ENCODE assay signal across 6 fruit fly cellular contexts in genomic region chr3L:21839720-21840641, dm6.
A peak's percentile ranks its signal among the peaks of the same experiment; 100 is the strongest.
TF ChIP-seq lines count a peak whose summit lies in the region.

No protein-coding gene starts in this region.

- peak; percentile 63 for TF ChIP-seq CTCF in whole organism, embryonic (GFP tag; optimal IDR thresholded peaks at IDR 0.05; lab: Kevin White, UChicago)

TF ChIP-seq in whole organism, 6 proteins besides CTCF, POLR2A, EP300 and RAD21:
- TF ChIP-seq psq (optimal IDR thresholded peaks at IDR 0.05; lab: Kevin White, UChicago) (no peak), EcR (GFP tag; optimal IDR thresholded peaks at IDR 0.05; lab: Kevin White, UChicago) (no peak), pan (optimal IDR thresholded peaks at IDR 0.05; lab: Kevin White, UChicago) (peak; percentile 2), Dll (optimal IDR thresholded peaks at IDR 0.05; lab: Kevin White, UChicago) (no peak), CG8478 (optimal IDR thresholded peaks at IDR 0.05; lab: Kevin White, UChicago) (no peak), usp (GFP tag; optimal IDR thresholded peaks at IDR 0.05; lab: Kevin White, UChicago) (no peak)

TF ChIP-seq in whole organism, adult, 20 proteins besides CTCF, POLR2A, EP300 and RAD21 (continues in another document):
- peak; percentile 90 for TF ChIP-seq kay (GFP tag; lab: Kevin White, UChicago; ENCODE audit: borderline replicate concordance)
- TF ChIP-seq bab1 (GFP tag; optimal IDR thresholded peaks at IDR 0.05; lab: Kevin White, UChicago), result peak; percentile 91
- TF ChIP-seq CG5204 (GFP tag; optimal IDR thresholded peaks at IDR 0.05; lab: Kevin White, UChicago), result peak; percentile 88
- TF ChIP-seq Crg-1 (GFP tag; optimal IDR thresholded peaks at IDR 0.05; lab: Kevin White, UChicago), result peak; percentile 66
- peak; percentile 80 for TF ChIP-seq CG7101 (tag; optimal IDR thresholded peaks at IDR 0.05; lab: Kevin White, UChicago)
- peak; percentile 78 for TF ChIP-seq CG33017 (tag; optimal IDR thresholded peaks at IDR 0.05; lab: Kevin White, UChicago)
- peak; percentile 89 for TF ChIP-seq CG7045 (GFP tag; optimal IDR thresholded peaks at IDR 0.05; lab: Kevin White, UChicago)
- TF ChIP-seq cnc (optimal IDR thresholded peaks at IDR 0.05; lab: Kevin White, UChicago), result no peak
- peak; percentile 82 for TF ChIP-seq Hr96 (GFP tag; optimal IDR thresholded peaks at IDR 0.05; lab: Kevin White, UChicago)
- peak; percentile 10 for TF ChIP-seq cic (GFP tag; optimal IDR thresholded peaks at IDR 0.05; lab: Kevin White, UChicago)
- peak; percentile 3 for TF ChIP-seq ovo (GFP tag; optimal IDR thresholded peaks at IDR 0.05; lab: Kevin White, UChicago)
- TF ChIP-seq CG1620 (GFP tag; optimal IDR thresholded peaks at IDR 0.05; lab: Kevin White, UChicago), result peak; percentile 56
- no peak for TF ChIP-seq pad (GFP tag; optimal IDR thresholded peaks at IDR 0.05; lab: Kevin White, UChicago)
- TF ChIP-seq Clk (GFP tag; optimal IDR thresholded peaks at IDR 0.05; lab: Kevin White, UChicago), result peak; percentile 81
- peak; percentile 79 for TF ChIP-seq CG12768 (GFP tag; optimal IDR thresholded peaks at IDR 0.05; lab: Kevin White, UChicago)
- TF ChIP-seq tj (GFP tag; optimal IDR thresholded peaks at IDR 0.05; lab: Kevin White, UChicago), result peak; percentile 96
- peak; percentile 48 for TF ChIP-seq Mnt (GFP tag; optimal IDR thresholded peaks at IDR 0.05; lab: Kevin White, UChicago)

TF ChIP-seq in whole organism, embryonic, 481 proteins besides CTCF, POLR2A, EP300 and RAD21 (continues in another document):
- TF ChIP-seq CG11398 (GFP tag; optimal IDR thresholded peaks at IDR 0.05; lab: Kevin White, UChicago) (peak; percentile 88), pfk (GFP tag; optimal IDR thresholded peaks at IDR 0.05; lab: Kevin White, UChicago) (peak; percentile 14), CG33213 (GFP tag; optimal IDR thresholded peaks at IDR 0.05; lab: Kevin White, UChicago) (peak; percentile 94), Meics (GFP tag; optimal IDR thresholded peaks at IDR 0.05; lab: Kevin White, UChicago) (peak; percentile 94), gro (GFP tag; optimal IDR thresholded peaks at IDR 0.05; lab: Kevin White, UChicago) (peak; percentile 96), CG17612 (GFP tag; IDR thresholded peaks at IDR 0.05; lab: Robert Waterston, UW) (peak; percentile 85), YL-1 (GFP tag; optimal IDR thresholded peaks at IDR 0.05; lab: Kevin White, UChicago) (peak; percentile 63), CG7357 (GFP tag; IDR thresholded peaks at IDR 0.05; lab: Robert Waterston, UW) (peak; percentile 82; the same call in 2 of the 3 replicates), CG7745 (tag; optimal IDR thresholded peaks at IDR 0.05; lab: Kevin White, UChicago) (no peak), CG30403 (GFP tag; optimal IDR thresholded peaks at IDR 0.05; lab: Kevin White, UChicago) (peak; percentile 95), CG13296 (GFP tag; optimal IDR thresholded peaks at IDR 0.05; lab: Kevin White, UChicago) (peak; percentile 94), CG14050 (GFP tag; IDR thresholded peaks at IDR 0.05; lab: Robert Waterston, UW) (peak; percentile 74), ara (GFP tag; IDR thresholded peaks at IDR 0.05; lab: Robert Waterston, UW) (peak; percentile 90), CG13894 (tag; optimal IDR thresholded peaks at IDR 0.05; lab: Kevin White, UChicago) (peak; percentile 75), MESR4 (GFP tag; optimal IDR thresholded peaks at IDR 0.05; lab: Kevin White, UChicago) (peak; percentile 4), tup (GFP tag; optimal IDR thresholded peaks at IDR 0.05; lab: Kevin White, UChicago) (peak; percentile 85), shn (GFP tag; optimal IDR thresholded peaks at IDR 0.05; lab: Kevin White, UChicago) (peak; percentile 90)

TF ChIP-seq in whole organism, prepupa, 60 proteins besides CTCF, POLR2A, EP300 and RAD21 (continues in another document):
- TF ChIP-seq acj6 (GFP tag; optimal IDR thresholded peaks at IDR 0.05; lab: Kevin White, UChicago), result peak; percentile 96
- TF ChIP-seq fd85E (GFP tag; optimal IDR thresholded peaks at IDR 0.05; lab: Kevin White, UChicago), result peak; percentile 90
- TF ChIP-seq Sox15 (GFP tag; optimal IDR thresholded peaks at IDR 0.05; lab: Kevin White, UChicago), result peak; percentile 95
- TF ChIP-seq spab (GFP tag; optimal IDR thresholded peaks at IDR 0.05; lab: Kevin White, UChicago), result peak; percentile 95
- TF ChIP-seq Hr4 (GFP tag; optimal IDR thresholded peaks at IDR 0.05; lab: Kevin White, UChicago), result peak; percentile 98
- peak; percentile 98 for TF ChIP-seq lz (GFP tag; optimal IDR thresholded peaks at IDR 0.05; lab: Kevin White, UChicago)
- peak; percentile 92 for TF ChIP-seq CG11902 (GFP tag; optimal IDR thresholded peaks at IDR 0.05; lab: Kevin White, UChicago)
- TF ChIP-seq CG8632 (GFP tag; optimal IDR thresholded peaks at IDR 0.05; lab: Kevin White, UChicago), result peak; percentile 95
- peak; percentile 99 for TF ChIP-seq svp (GFP tag; lab: Kevin White, UChicago)
- TF ChIP-seq pdm3 (GFP tag; optimal IDR thresholded peaks at IDR 0.05; lab: Kevin White, UChicago), result peak; percentile 97
- peak; percentile 83 for TF ChIP-seq CG11294 (GFP tag; IDR thresholded peaks at IDR 0.05; lab: Robert Waterston, UW)
- TF ChIP-seq CG7368 (GFP tag; optimal IDR thresholded peaks at IDR 0.05; lab: Kevin White, UChicago), result peak; percentile 94
- peak; percentile 96 for TF ChIP-seq Ets21C (GFP tag; optimal IDR thresholded peaks at IDR 0.05; lab: Kevin White, UChicago)
- TF ChIP-seq dac (GFP tag; optimal IDR thresholded peaks at IDR 0.05; lab: Kevin White, UChicago), result peak; percentile 95
- TF ChIP-seq CG31627 (GFP tag; optimal IDR thresholded peaks at IDR 0.05; lab: Kevin White, UChicago), result peak; percentile 97
- TF ChIP-seq Lpt (GFP tag; optimal IDR thresholded peaks at IDR 0.05; lab: Kevin White, UChicago), result peak; percentile 95
- TF ChIP-seq achi (GFP tag; optimal IDR thresholded peaks at IDR 0.05; lab: Kevin White, UChicago), result peak; percentile 95
- peak; percentile 96 for TF ChIP-seq CG15336 (GFP tag; IDR thresholded peaks at IDR 0.05; lab: Robert Waterston, UW)
- peak; percentile 96 for TF ChIP-seq OdsH (GFP tag; optimal IDR thresholded peaks at IDR 0.05; lab: Kevin White, UChicago)

TF ChIP-seq in whole organism, pupa, 21 proteins besides CTCF, POLR2A, EP300 and RAD21 (continues in another document):
- TF ChIP-seq CG8301 (tag; optimal IDR thresholded peaks at IDR 0.05; lab: Kevin White, UChicago) (peak; percentile 96), gl (tag; optimal IDR thresholded peaks at IDR 0.05; lab: Kevin White, UChicago) (peak; percentile 84), CG10348 (GFP tag; IDR thresholded peaks at IDR 0.05; lab: Robert Waterston, UW) (peak; percentile 76; the same call in 1 of the 2 replicates), CG15710 (tag; optimal IDR thresholded peaks at IDR 0.05; lab: Kevin White, UChicago) (peak; percentile 93), CG8159 (tag; optimal IDR thresholded peaks at IDR 0.05; lab: Kevin White, UChicago) (peak; percentile 95), Ets98B (GFP tag; IDR thresholded peaks at IDR 0.05; lab: Robert Waterston, UW) (peak; percentile 92), D1 (tag; optimal IDR thresholded peaks at IDR 0.05; lab: Kevin White, UChicago) (no peak), CG32121 (GFP tag; IDR thresholded peaks at IDR 0.05; lab: Robert Waterston, UW) (peak; percentile 93), CG4496 (GFP tag; IDR thresholded peaks at IDR 0.05; lab: Robert Waterston, UW) (peak; percentile 95), rn (GFP tag; IDR thresholded peaks at IDR 0.05; lab: Robert Waterston, UW) (peak; percentile 80), CG14655 (GFP tag; optimal IDR thresholded peaks at IDR 0.05; lab: Kevin White, UChicago) (peak; percentile 97), CG17806 (tag; optimal IDR thresholded peaks at IDR 0.05; lab: Kevin White, UChicago) (peak; percentile 92), EcR (GFP tag; optimal IDR thresholded peaks at IDR 0.05; lab: Kevin White, UChicago) (no peak), fd96Ca (GFP tag; IDR thresholded peaks at IDR 0.05; lab: Robert Waterston, UW) (peak; percentile 95), Snoo (tag; optimal IDR thresholded peaks at IDR 0.05; lab: Kevin White, UChicago) (peak; percentile 97), CG9948 (tag; optimal IDR thresholded peaks at IDR 0.05; lab: Kevin White, UChicago) (peak; percentile 90), CG34367 (tag; optimal IDR thresholded peaks at IDR 0.05; lab: Kevin White, UChicago) (peak; percentile 92), Pif1B (GFP tag; optimal IDR thresholded peaks at IDR 0.05; lab: Kevin White, UChicago) (peak; percentile 98), Pif1A (GFP tag; optimal IDR thresholded peaks at IDR 0.05; lab: Kevin White, UChicago) (peak; percentile 98), CG12605 (GFP tag; IDR thresholded peaks at IDR 0.05; lab: Robert Waterston, UW) (peak; percentile 88)

TF ChIP-seq in whole organism, wandering third instar larva, 38 proteins besides CTCF, POLR2A, EP300 and RAD21 (continues in another document):
- TF ChIP-seq dsf (GFP tag; optimal IDR thresholded peaks at IDR 0.05; lab: Kevin White, UChicago; ENCODE audit: borderline replicate concordance) (peak; percentile 79), dmrt93B (GFP tag; optimal IDR thresholded peaks at IDR 0.05; lab: Kevin White, UChicago) (peak; percentile 92), Abd-B (GFP tag; optimal IDR thresholded peaks at IDR 0.05; lab: Kevin White, UChicago) (no peak), Dif (GFP tag; optimal IDR thresholded peaks at IDR 0.05; lab: Kevin White, UChicago; ENCODE audit: partially characterized antibody) (peak; percentile 23), foxo (GFP tag; optimal IDR thresholded peaks at IDR 0.05; lab: Kevin White, UChicago) (peak; percentile 86 to 96), sage (GFP tag; optimal IDR thresholded peaks at IDR 0.05; lab: Kevin White, UChicago) (peak; percentile 91), CG9705 (GFP tag; optimal IDR thresholded peaks at IDR 0.05; lab: Kevin White, UChicago) (peak; percentile 80), Rel (GFP tag; optimal IDR thresholded peaks at IDR 0.05; lab: Kevin White, UChicago) (peak; percentile 80), Rel (tag; optimal IDR thresholded peaks at IDR 0.05; lab: Kevin White, UChicago) (peak; percentile 55), Sp1 (GFP tag; optimal IDR thresholded peaks at IDR 0.05; lab: Kevin White, UChicago) (peak; percentile 95), Jra (GFP tag; optimal IDR thresholded peaks at IDR 0.05; lab: Kevin White, UChicago) (peak; percentile 52), N (GFP tag; optimal IDR thresholded peaks at IDR 0.05; lab: Kevin White, UChicago) (no peak), fru (GFP tag; optimal IDR thresholded peaks at IDR 0.05; lab: Kevin White, UChicago) (peak; percentile 97), OdsH (GFP tag; optimal IDR thresholded peaks at IDR 0.05; lab: Kevin White, UChicago) (peak; percentile 91), CrebA (GFP tag; optimal IDR thresholded peaks at IDR 0.05; lab: Kevin White, UChicago; ENCODE audit: borderline replicate concordance) (no peak), HLH106 (tag; optimal IDR thresholded peaks at IDR 0.05; lab: Kevin White, UChicago) (peak; percentile 92), pan (optimal IDR thresholded peaks at IDR 0.05; lab: Kevin White, UChicago) (no peak), sv (GFP tag; optimal IDR thresholded peaks at IDR 0.05; lab: Kevin White, UChicago) (peak; percentile 92), jim (GFP tag; optimal IDR thresholded peaks at IDR 0.05; lab: Kevin White, UChicago) (no peak), GATAd (GFP tag; optimal IDR thresholded peaks at IDR 0.05; lab: Kevin White, UChicago) (peak; percentile 33), Myc (optimal IDR thresholded peaks at IDR 0.05; lab: Kevin White, UChicago) (no peak)
